Worm (Caenorhabditis elegans) whole organism, L4/young adult: ENCODE data around the gene nas-18.

Experiments
- W03F9.2 ChIP-seq: fragments of 150-350 bp; optimal IDR thresholded peaks from 2 replicates; lab custom pipeline; 2014; ENCODE audit warnings: missing biosample characterization, missing genetic modification characterization
- him-1 ChIP-seq: sonication (generic microtip); optimal IDR thresholded peaks from 2 replicates; lab custom pipeline; 2016; ENCODE audit warnings: missing genotype, missing genetic modification reagents, missing genetic modification characterization, missing compliant biosample characterization

- no peak for TF ChIP-seq him-1
- TF ChIP-seq W03F9.2 (tag; lab: Kevin White, UChicago), result no peak
Measured at ce11 chrV:11398616-11399015, 2.4 kb downstream of the nas-18 start, which contains the start of gene nas-17.
